Worm (Caenorhabditis elegans) whole organism, mixed stage, embryonic: Measurements from ENCODE around the gene ZK856.16.

Source experiments
- bed-3 ChIP-seq: fragments of 200-800 bp; sonication (Bioruptor generic); optimal IDR thresholded peaks from 3 replicates; lab custom pipeline; 2018; ENCODE audit warnings: mild to moderate bottlenecking, missing genetic modification characterization, moderate library complexity, missing compliant biosample characterization
- blmp-1 ChIP-seq: fragments of 150-350 bp; optimal IDR thresholded peaks from 2 replicates; lab custom pipeline; 2014; ENCODE audit warnings: missing biosample characterization, missing genetic modification characterization
- ceh-39 ChIP-seq: fragments of 150-350 bp; optimal IDR thresholded peaks from 2 replicates; lab custom pipeline; 2014; ENCODE audit warnings: missing biosample characterization, missing genetic modification characterization
- ceh-43 ChIP-seq: fragments of 200-800 bp; sonication (Bioruptor generic); optimal IDR thresholded peaks from 2 replicates; lab custom pipeline; 2018; ENCODE audit warnings: mild to moderate bottlenecking, missing genetic modification characterization, moderate library complexity, missing compliant biosample characterization
- ceh-83 ChIP-seq: fragments of 200-800 bp; sonication (Bioruptor generic); optimal IDR thresholded peaks from 2 replicates; lab custom pipeline; 2018; ENCODE audit warnings: mild to moderate bottlenecking, missing genetic modification characterization, missing compliant biosample characterization
- cnd-1 ChIP-seq: fragments of 200-800 bp; sonication (Bioruptor generic); optimal IDR thresholded peaks from 2 replicates; lab custom pipeline; 2018; ENCODE audit warnings: mild to moderate bottlenecking, missing genetic modification characterization, missing compliant biosample characterization
- drap-1 ChIP-seq: fragments of 200-800 bp; sonication (Bioruptor generic); optimal IDR thresholded peaks from 3 replicates; lab custom pipeline; 2018; ENCODE audit warnings: mild to moderate bottlenecking, missing genetic modification characterization, missing compliant biosample characterization
- elt-1 ChIP-seq: sonication (generic microtip); optimal IDR thresholded peaks from 2 replicates; lab custom pipeline; 2017; ENCODE audit warnings: missing genetic modification characterization, mild to moderate bottlenecking, missing compliant biosample characterization, antibody characterized with exemption, moderate library complexity, borderline replicate concordance; ENCODE audit not compliant: insufficient read depth
- elt-3 ChIP-seq: fragments of 150-350 bp; optimal IDR thresholded peaks from 2 replicates; lab custom pipeline; 2014; ENCODE audit warnings: missing biosample characterization, missing genetic modification characterization
- flh-1 ChIP-seq: fragments of 200-800 bp; sonication (Bioruptor generic); optimal IDR thresholded peaks from 2 replicates; lab custom pipeline; 2018; ENCODE audit warnings: mild to moderate bottlenecking, missing genetic modification characterization, moderate library complexity, missing compliant biosample characterization
- ham-2 ChIP-seq: fragments of 200-800 bp; sonication (Bioruptor generic); optimal IDR thresholded peaks from 2 replicates; lab custom pipeline; 2018; ENCODE audit warnings: mild to moderate bottlenecking, missing genetic modification characterization, missing compliant biosample characterization
- hlh-1 ChIP-seq: fragments of 150-350 bp; optimal IDR thresholded peaks from 2 replicates; lab custom pipeline; 2014; ENCODE audit warnings: missing biosample characterization, missing genetic modification reagents, missing genetic modification characterization
- lin-13 ChIP-seq: fragments of 150-350 bp; optimal IDR thresholded peaks from 2 replicates; lab custom pipeline; 2014; ENCODE audit warnings: missing biosample characterization, missing genetic modification characterization
- lin-32 ChIP-seq: fragments of 200-800 bp; sonication (Bioruptor generic); optimal IDR thresholded peaks from 2 replicates; lab custom pipeline; 2018; ENCODE audit warnings: mild to moderate bottlenecking, missing genetic modification characterization, missing compliant biosample characterization
- lsy-2 ChIP-seq: fragments of 150-350 bp; optimal IDR thresholded peaks from 2 replicates; lab custom pipeline; 2014; ENCODE audit warnings: missing biosample characterization, missing genetic modification characterization
- mab-5 ChIP-seq: fragments of 150-350 bp; optimal IDR thresholded peaks from 2 replicates; lab custom pipeline; 2014; ENCODE audit warnings: missing biosample characterization, missing genetic modification characterization
- mep-1 ChIP-seq: fragments of 150-350 bp; optimal IDR thresholded peaks from 2 replicates; lab custom pipeline; 2017; ENCODE audit warnings: missing biosample characterization, missing genetic modification reagents, missing genetic modification characterization, inconsistent platforms
- mls-2 ChIP-seq: sonication (generic microtip); optimal IDR thresholded peaks from 2 replicates; lab custom pipeline; 2016; ENCODE audit warnings: mild to moderate bottlenecking, missing genetic modification characterization, moderate library complexity, missing compliant biosample characterization
- nhr-12 ChIP-seq: fragments of 150-350 bp; optimal IDR thresholded peaks from 2 replicates; lab custom pipeline; 2014; ENCODE audit warnings: missing biosample characterization, missing genetic modification characterization
- nhr-2 ChIP-seq: fragments of 150-350 bp; optimal IDR thresholded peaks from 2 replicates; lab custom pipeline; 2014; ENCODE audit warnings: missing biosample characterization, missing genetic modification characterization
- nhr-237 ChIP-seq: fragments of 150-350 bp; optimal IDR thresholded peaks from 2 replicates; lab custom pipeline; 2014; ENCODE audit warnings: missing biosample characterization, missing genetic modification characterization
- nhr-28 ChIP-seq: fragments of 150-350 bp; optimal IDR thresholded peaks from 2 replicates; lab custom pipeline; 2014; ENCODE audit warnings: missing biosample characterization, missing genetic modification characterization
- nhr-76 ChIP-seq: sonication (generic microtip); optimal IDR thresholded peaks from 2 replicates; lab custom pipeline; 2017; ENCODE audit warnings: missing biosample characterization, missing genetic modification characterization
- pha-4 ChIP-seq: fragments of 150-350 bp; optimal IDR thresholded peaks from 2 replicates; lab custom pipeline; 2018; ENCODE audit warnings: missing biosample characterization, missing genetic modification reagents, missing genetic modification characterization
- sem-2 ChIP-seq: fragments of 200-800 bp; sonication (Bioruptor generic); optimal IDR thresholded peaks from 2 replicates; lab custom pipeline; 2018; ENCODE audit warnings: mild to moderate bottlenecking, missing genetic modification characterization, missing compliant biosample characterization
- snpc-4 ChIP-seq: fragments of 150-350 bp; optimal IDR thresholded peaks from 2 replicates; lab custom pipeline; 2014; ENCODE audit warnings: missing biosample characterization, missing genetic modification characterization
- sptf-1 ChIP-seq: sonication (generic microtip); optimal IDR thresholded peaks from 2 replicates; lab custom pipeline; 2017; ENCODE audit warnings: mild to moderate bottlenecking, missing genetic modification characterization, moderate library complexity, missing compliant biosample characterization
- tbx-8 ChIP-seq: fragments of 200-800 bp; sonication (Bioruptor generic); optimal IDR thresholded peaks from 2 replicates; lab custom pipeline; 2018; ENCODE audit warnings: mild to moderate bottlenecking, missing genetic modification characterization, moderate library complexity, missing compliant biosample characterization
- unc-120 ChIP-seq: sonication (generic microtip); optimal IDR thresholded peaks from 2 replicates; lab custom pipeline; 2017; ENCODE audit warnings: missing genetic modification characterization, missing compliant biosample characterization; ENCODE audit not compliant: poor library complexity, severe bottlenecking
- unc-39 ChIP-seq: fragments of 150-350 bp; optimal IDR thresholded peaks from 2 replicates; lab custom pipeline; 2014; ENCODE audit warnings: missing biosample characterization, missing genetic modification characterization
- unc-62 ChIP-seq: fragments of 150-350 bp; optimal IDR thresholded peaks from 2 replicates; lab custom pipeline; 2014; ENCODE audit warnings: missing biosample characterization, missing genetic modification reagents, missing genetic modification characterization
- zip-8 ChIP-seq: fragments of 150-350 bp; optimal IDR thresholded peaks from 2 replicates; lab custom pipeline; 2014; ENCODE audit warnings: missing biosample characterization, missing genetic modification characterization
- ztf-11 ChIP-seq: fragments of 150-350 bp; optimal IDR thresholded peaks from 2 replicates; lab custom pipeline; 2014; ENCODE audit warnings: missing biosample characterization, missing genetic modification characterization

Gene ZK856.16

ce11 chrV:10190081-10190556 is 15.3 kb downstream of the ZK856.16 start, which contains the start of gene ZK856.5:
Gene ZK856.5 (minus strand): TSS chrV:10190131.
- TF ChIP-seq nhr-76 (tag; lab: Kevin White, UChicago) = no peak
- TF ChIP-seq nhr-2 (tag; lab: Kevin White, UChicago) = no peak
- TF ChIP-seq ceh-43 (GFP tag; lab: Kevin White, UChicago) = no peak
- TF ChIP-seq zip-8 = no peak
- no peak for TF ChIP-seq hlh-1 (tag; lab: Kevin White, UChicago)
- TF ChIP-seq mls-2 = no peak
- no peak for TF ChIP-seq lin-32 (GFP tag; lab: Kevin White, UChicago)
- TF ChIP-seq unc-62 (GFP tag; lab: Kevin White, UChicago) = no peak
- TF ChIP-seq sptf-1 (tag; lab: Kevin White, UChicago) = no peak
- no peak for TF ChIP-seq lin-13 (tag; lab: Kevin White, UChicago)
- no peak for TF ChIP-seq ztf-11 (tag; lab: Kevin White, UChicago)
- TF ChIP-seq cnd-1 (tag; lab: Kevin White, UChicago) = no peak
- no peak for TF ChIP-seq elt-1 (tag; lab: Kevin White, UChicago)
- TF ChIP-seq drap-1 = no peak
- no peak for TF ChIP-seq flh-1 (GFP tag; lab: Kevin White, UChicago)

ce11 chrV:10185719-10186118 is 19.7 kb downstream of the ZK856.16 start, which contains the start of gene ZK856.18:
Gene ZK856.18 (minus strand): TSS chrV:10186007.
- TF ChIP-seq elt-1 (tag; lab: Kevin White, UChicago) = no peak
- no peak for TF ChIP-seq ceh-83 (GFP tag; lab: Kevin White, UChicago)
- no peak for TF ChIP-seq lin-32 (GFP tag; lab: Kevin White, UChicago)
- no peak for TF ChIP-seq hlh-1 (tag; lab: Kevin White, UChicago)
- no peak for TF ChIP-seq snpc-4 (tag; lab: Kevin White, UChicago)
- TF ChIP-seq nhr-76 (tag; lab: Kevin White, UChicago) = no peak
- no peak for TF ChIP-seq ztf-11 (tag; lab: Kevin White, UChicago)

ce11 chrV:10183810-10184209 is 21.6 kb downstream of the ZK856.16 start:
- TF ChIP-seq ceh-83 (GFP tag; lab: Kevin White, UChicago) (no peak), hlh-1 (tag; lab: Kevin White, UChicago) (no peak), lsy-2 (tag; lab: Kevin White, UChicago) (no peak), elt-1 (tag; lab: Kevin White, UChicago) (no peak), mab-5 (no peak), nhr-237 (tag; lab: Kevin White, UChicago) (no peak), blmp-1 (tag; lab: Kevin White, UChicago) (no peak)

- no peak for TF ChIP-seq zip-8
- TF ChIP-seq ham-2 (GFP tag; lab: Kevin White, UChicago) = no peak
- no peak for TF ChIP-seq mls-2
- no peak for TF ChIP-seq elt-3 (tag; lab: Kevin White, UChicago)
- TF ChIP-seq sptf-1 (tag; lab: Kevin White, UChicago) = no peak
Measured at ce11 chrV:10182984-10183383, 22.4 kb downstream of the ZK856.16 start, which contains the start of gene ZK856.4. Gene ZK856.4 (plus strand): TSS chrV:10183284.

- TF ChIP-seq zip-8 (no peak), mep-1 (no peak), ztf-11 (tag; lab: Kevin White, UChicago) (no peak), elt-3 (tag; lab: Kevin White, UChicago) (no peak), sem-2 (GFP tag; lab: Kevin White, UChicago) (no peak), cnd-1 (tag; lab: Kevin White, UChicago) (no peak), nhr-2 (tag; lab: Kevin White, UChicago) (no peak), bed-3 (GFP tag; lab: Kevin White, UChicago) (no peak), lsy-2 (tag; lab: Kevin White, UChicago) (no peak)
- TF ChIP-seq, all 35 proteins: peak for 0
Measured at ce11 chrV:10179235-10179634, 26.1 kb downstream of the ZK856.16 start, which contains the start of gene cul-5. Gene cul-5 (plus strand): TSS chrV:10179535.

- TF ChIP-seq lin-32 (GFP tag; lab: Kevin White, UChicago) = no peak
- no peak for TF ChIP-seq mab-5
- peak; percentile 0 for TF ChIP-seq ceh-39
- no peak for TF ChIP-seq ham-2 (GFP tag; lab: Kevin White, UChicago)
- no peak for TF ChIP-seq nhr-76 (tag; lab: Kevin White, UChicago)
- peak; percentile 62 for TF ChIP-seq mep-1
- no peak for TF ChIP-seq unc-62 (GFP tag; lab: Kevin White, UChicago)
- TF ChIP-seq flh-1 (GFP tag; lab: Kevin White, UChicago) = no peak
- no peak for TF ChIP-seq unc-39
- no peak for TF ChIP-seq zip-8
- TF ChIP-seq sptf-1 (tag; lab: Kevin White, UChicago) = peak; percentile 48
- TF ChIP-seq ceh-43 (GFP tag; lab: Kevin White, UChicago) = no peak
- no peak for TF ChIP-seq ceh-83 (GFP tag; lab: Kevin White, UChicago)
- TF ChIP-seq snpc-4 (tag; lab: Kevin White, UChicago) = no peak
- no peak for TF ChIP-seq pha-4
- TF ChIP-seq elt-3 (tag; lab: Kevin White, UChicago) = no peak
- no peak for TF ChIP-seq nhr-28 (tag; lab: Kevin White, UChicago)
- TF ChIP-seq nhr-12 (tag; lab: Kevin White, UChicago) = no peak
- TF ChIP-seq nhr-237 (tag; lab: Kevin White, UChicago) = peak; percentile 61
- TF ChIP-seq cnd-1 (tag; lab: Kevin White, UChicago) = no peak
- peak; percentile 30 for TF ChIP-seq lsy-2 (tag; lab: Kevin White, UChicago)
- no peak for TF ChIP-seq mls-2
- no peak for TF ChIP-seq sem-2 (GFP tag; lab: Kevin White, UChicago)
- no peak for TF ChIP-seq tbx-8 (GFP tag; lab: Kevin White, UChicago)
- no peak for TF ChIP-seq elt-1 (tag; lab: Kevin White, UChicago)
- TF ChIP-seq nhr-2 (tag; lab: Kevin White, UChicago) = no peak
- peak; percentile 67 for TF ChIP-seq unc-120 (tag; lab: Kevin White, UChicago)
- TF ChIP-seq bed-3 (GFP tag; lab: Kevin White, UChicago) = no peak
- peak; percentile 40 for TF ChIP-seq lin-13 (tag; lab: Kevin White, UChicago)
- TF ChIP-seq ztf-11 (tag; lab: Kevin White, UChicago) = no peak
Measured at ce11 chrV:10178166-10178565, 27.2 kb downstream of the ZK856.16 start.
